Worm (Caenorhabditis elegans) whole organism, L1 larva: ENCODE results near the gene klp-19.

Source experiments
- C04F5.9 ChIP-seq: sonication (generic microtip); optimal IDR thresholded peaks from 2 replicates; lab custom pipeline; 2016; ENCODE audit warnings: missing genetic modification characterization, missing compliant biosample characterization
- C16A3.4 ChIP-seq: fragments of 150-350 bp; optimal IDR thresholded peaks from 2 replicates; lab custom pipeline; 2014; ENCODE audit warnings: missing biosample characterization, missing genetic modification characterization
- C34B4.2 ChIP-seq: sonication (generic microtip); optimal IDR thresholded peaks from 2 replicates; lab custom pipeline; 2017; ENCODE audit warnings: mild to moderate bottlenecking, missing genetic modification characterization, missing compliant biosample characterization
- Y116A8C.19 ChIP-seq: sonication (generic microtip); optimal IDR thresholded peaks from 2 replicates; lab custom pipeline; 2016; ENCODE audit warnings: missing compliant biosample characterization, missing genetic modification characterization, borderline replicate concordance
- aha-1 ChIP-seq: fragments of 150-350 bp; optimal IDR thresholded peaks from 2 replicates; lab custom pipeline; 2014; ENCODE audit warnings: missing biosample characterization, missing genetic modification characterization
- alr-1 ChIP-seq: fragments of 200-800 bp; sonication (Bioruptor generic); optimal IDR thresholded peaks from 2 replicates; lab custom pipeline; 2018; ENCODE audit warnings: borderline replicate concordance, mild to moderate bottlenecking, missing genetic modification characterization, missing compliant biosample characterization
- aly-2 ChIP-seq: fragments of 150-350 bp; optimal IDR thresholded peaks from 2 replicates; lab custom pipeline; 2014; ENCODE audit warnings: missing biosample characterization, missing genetic modification characterization
- ama-1 ChIP-seq: fragments of 150-350 bp; optimal IDR thresholded peaks from 2 replicates; lab custom pipeline; 2014
- ceh-8 ChIP-seq: fragments of 200-800 bp; sonication (Bioruptor generic); optimal IDR thresholded peaks from 2 replicates; lab custom pipeline; 2018; ENCODE audit warnings: mild to moderate bottlenecking, missing genetic modification characterization, moderate library complexity, missing compliant biosample characterization
- ceh-82 ChIP-seq, 3 experiments: fragments of 150-350 bp in 1 of 3; sonication (generic microtip) in 2 of 3; optimal IDR thresholded peaks; 2 replicates each; lab custom pipeline; 2014 to 2017; ENCODE audit warnings: missing biosample characterization in 3 of 3, missing genetic modification characterization in 3 of 3
- ceh-90 ChIP-seq: sonication (generic microtip); optimal IDR thresholded peaks from 2 replicates; lab custom pipeline; 2016; ENCODE audit warnings: missing genetic modification characterization, missing compliant biosample characterization
- dsc-1 ChIP-seq: sonication (generic microtip); optimal IDR thresholded peaks from 2 replicates; lab custom pipeline; 2016; ENCODE audit warnings: mild to moderate bottlenecking, missing genetic modification characterization, missing compliant biosample characterization
- efl-1 ChIP-seq, 4 experiments: fragments of 150-350 bp; optimal IDR thresholded peaks in 3 of 4; peaks in 1 of 4; 1 replicate in 1 of 4; 2 replicates in 3 of 4; lab custom pipeline; 2014; ENCODE audit warnings: missing biosample characterization in 2 of 4, missing genetic modification characterization in 2 of 4, missing genetic modification reagents in 2 of 4
- efl-3 ChIP-seq: fragments of 200-800 bp; sonication (Bioruptor generic); optimal IDR thresholded peaks from 2 replicates; lab custom pipeline; 2018; ENCODE audit warnings: mild to moderate bottlenecking, missing genetic modification characterization, missing compliant biosample characterization
- egl-13 ChIP-seq: sonication (generic microtip); optimal IDR thresholded peaks from 2 replicates; lab custom pipeline; 2016; ENCODE audit warnings: missing genotype, missing genetic modification reagents, missing genetic modification characterization, missing compliant biosample characterization
- egl-27 ChIP-seq, 2 experiments: fragments of 150-350 bp in 1 of 2; sonication (generic microtip); optimal IDR thresholded peaks; 3 replicates each; lab custom pipeline; 2017 to 2018; ENCODE audit warnings: missing biosample characterization in 2 of 2, missing genetic modification characterization in 2 of 2, missing genetic modification reagents in 2 of 2
- elt-2 ChIP-seq: sonication (generic microtip); optimal IDR thresholded peaks from 2 replicates; lab custom pipeline; 2016; ENCODE audit warnings: missing genetic modification characterization, mild to moderate bottlenecking, inconsistent platforms, missing compliant biosample characterization, missing genetic modification reagents
- elt-3 ChIP-seq, 6 experiments: fragments of 150-350 bp in 1 of 6; sonication (generic microtip); optimal IDR thresholded peaks; 2 replicates each; lab custom pipeline; 2017 to 2018; ENCODE audit warnings: missing biosample characterization in 6 of 6, missing genetic modification characterization in 6 of 6, inconsistent platforms in 1 of 6
- fkh-10 ChIP-seq: sonication (generic microtip); optimal IDR thresholded peaks from 2 replicates; lab custom pipeline; 2017; ENCODE audit warnings: missing biosample characterization, missing genetic modification reagents, missing genetic modification characterization
- grh-1 ChIP-seq: fragments of 200-800 bp; sonication (Bioruptor generic); IDR thresholded peaks from 2 replicates; pipeline ENCODE4 v1.3.6; 2022; ENCODE audit warnings: missing genetic modification reagents, missing genetic modification characterization, missing compliant biosample characterization
- hlh-4 ChIP-seq: sonication (generic microtip); optimal IDR thresholded peaks from 2 replicates; lab custom pipeline; 2016; ENCODE audit warnings: mild to moderate bottlenecking, missing genetic modification characterization, missing compliant biosample characterization
- hpl-2 ChIP-seq: fragments of 150-350 bp; optimal IDR thresholded peaks from 2 replicates; lab custom pipeline; 2014; ENCODE audit warnings: missing biosample characterization, missing genetic modification reagents, missing genetic modification characterization
- isw-1 ChIP-seq: fragments of 200-800 bp; sonication (Bioruptor generic); IDR thresholded peaks from 2 replicates; pipeline ENCODE4 v1.3.6; 2022; ENCODE audit warnings: missing genetic modification characterization, missing compliant biosample characterization
- lin-13 ChIP-seq: fragments of 150-350 bp; optimal IDR thresholded peaks from 2 replicates; lab custom pipeline; 2014; ENCODE audit warnings: missing biosample characterization, missing genetic modification reagents, missing genetic modification characterization
- lir-3 ChIP-seq: sonication (generic microtip); optimal IDR thresholded peaks from 2 replicates; lab custom pipeline; 2016; ENCODE audit warnings: mild to moderate bottlenecking, missing genetic modification characterization, moderate library complexity, missing compliant biosample characterization; ENCODE audit not compliant: poor library complexity
- lsy-2 ChIP-seq, 2 experiments: fragments of 150-350 bp; optimal IDR thresholded peaks; 2 replicates each; lab custom pipeline; 2014; ENCODE audit warnings: missing biosample characterization in 2 of 2, missing genetic modification characterization in 2 of 2
- mdl-1 ChIP-seq, 2 experiments: fragments of 150-350 bp; optimal IDR thresholded peaks; 2 replicates each; lab custom pipeline; 2014 to 2017; ENCODE audit warnings: missing biosample characterization in 2 of 2, missing genetic modification characterization in 2 of 2, inconsistent platforms in 1 of 2
- nhr-20 ChIP-seq: sonication (generic microtip); optimal IDR thresholded peaks from 2 replicates; lab custom pipeline; 2016; ENCODE audit warnings: mild to moderate bottlenecking, missing genetic modification characterization, missing compliant biosample characterization
- nhr-237 ChIP-seq: fragments of 150-350 bp; optimal IDR thresholded peaks from 2 replicates; lab custom pipeline; 2014; ENCODE audit warnings: missing biosample characterization, missing genetic modification characterization
- nhr-28 ChIP-seq: fragments of 150-350 bp; optimal IDR thresholded peaks from 2 replicates; lab custom pipeline; 2014; ENCODE audit warnings: missing biosample characterization, missing genetic modification characterization
- nhr-47 ChIP-seq: sonication (generic microtip); optimal IDR thresholded peaks from 2 replicates; lab custom pipeline; 2016; ENCODE audit warnings: mild to moderate bottlenecking, missing genetic modification characterization, moderate library complexity, missing compliant biosample characterization
- nhr-71 ChIP-seq: sonication (generic microtip); optimal IDR thresholded peaks from 2 replicates; lab custom pipeline; 2016; ENCODE audit warnings: mild to moderate bottlenecking, missing genetic modification characterization, moderate library complexity, missing compliant biosample characterization
- nhr-84 ChIP-seq: sonication (generic microtip); optimal IDR thresholded peaks from 2 replicates; lab custom pipeline; 2017; ENCODE audit warnings: missing biosample characterization, missing genetic modification characterization
- nhr-85 ChIP-seq: sonication (generic microtip); peaks from one replicate; lab custom pipeline; 2016; ENCODE audit warnings: missing genetic modification characterization, inconsistent platforms, missing compliant biosample characterization
- nhr-90 ChIP-seq: sonication (generic microtip); optimal IDR thresholded peaks from 2 replicates; lab custom pipeline; 2016; ENCODE audit warnings: mild to moderate bottlenecking, missing genetic modification characterization, missing compliant biosample characterization; ENCODE audit not compliant: poor library complexity
- pqm-1 ChIP-seq: sonication (generic microtip); optimal IDR thresholded peaks from 3 replicates; lab custom pipeline; 2017; ENCODE audit warnings: missing biosample characterization, missing genetic modification characterization
- rnt-1 ChIP-seq: sonication (generic microtip); optimal IDR thresholded peaks from 2 replicates; lab custom pipeline; 2016; ENCODE audit warnings: mild to moderate bottlenecking, missing genetic modification characterization, moderate library complexity, missing compliant biosample characterization
- skn-1 ChIP-seq: fragments of 150-350 bp; optimal IDR thresholded peaks from 2 replicates; lab custom pipeline; 2014; ENCODE audit warnings: missing biosample characterization, missing genetic modification characterization
- snu-23 ChIP-seq: sonication (generic microtip); optimal IDR thresholded peaks from 2 replicates; lab custom pipeline; 2016; ENCODE audit warnings: missing genetic modification characterization, missing compliant biosample characterization
- sptf-1 ChIP-seq: fragments of 150-350 bp; optimal IDR thresholded peaks from 2 replicates; lab custom pipeline; 2014; ENCODE audit warnings: missing biosample characterization, missing genetic modification characterization
- swsn-7 ChIP-seq: sonication (generic microtip); optimal IDR thresholded peaks from 2 replicates; lab custom pipeline; 2016; ENCODE audit warnings: missing genetic modification characterization, missing compliant biosample characterization
- tbx-2 ChIP-seq: sonication (generic microtip); optimal IDR thresholded peaks from 2 replicates; lab custom pipeline; 2016; ENCODE audit warnings: missing genetic modification characterization, missing compliant biosample characterization
- tlp-1 ChIP-seq: fragments of 150-350 bp; optimal IDR thresholded peaks from 2 replicates; lab custom pipeline; 2014; ENCODE audit warnings: missing biosample characterization, missing genetic modification characterization
- unc-130 ChIP-seq: fragments of 150-350 bp; optimal IDR thresholded peaks from 2 replicates; lab custom pipeline; 2017; ENCODE audit warnings: missing biosample characterization, missing genetic modification characterization, inconsistent platforms
- unc-62 ChIP-seq: fragments of 150-350 bp; optimal IDR thresholded peaks from 2 replicates; lab custom pipeline; 2014; ENCODE audit warnings: missing biosample characterization, missing genetic modification reagents, missing genetic modification characterization
- unc-86 ChIP-seq: sonication (generic microtip); optimal IDR thresholded peaks from 2 replicates; lab custom pipeline; 2016; ENCODE audit warnings: missing genetic modification characterization, missing compliant biosample characterization
- unc-98 ChIP-seq: fragments of 200-800 bp; sonication (Bioruptor generic); IDR thresholded peaks from 2 replicates; pipeline ENCODE4 v1.3.6; 2022; ENCODE audit warnings: missing genetic modification characterization, missing compliant biosample characterization
- vab-15 ChIP-seq: sonication (generic microtip); optimal IDR thresholded peaks from 2 replicates; lab custom pipeline; 2017; ENCODE audit warnings: missing genotype, mild to moderate bottlenecking, missing genetic modification characterization, missing compliant biosample characterization
- xbp-1 ChIP-seq: sonication (generic microtip); optimal IDR thresholded peaks from 2 replicates; lab custom pipeline; 2016; ENCODE audit warnings: missing genetic modification characterization, missing compliant biosample characterization
- zag-1 ChIP-seq: fragments of 150-350 bp; optimal IDR thresholded peaks from 2 replicates; lab custom pipeline; 2014; ENCODE audit warnings: missing biosample characterization, missing genetic modification characterization
- ztf-11 ChIP-seq, 2 experiments: sonication (generic microtip); optimal IDR thresholded peaks; 2 replicates each; lab custom pipeline; 2016 to 2017; ENCODE audit warnings: missing genetic modification characterization in 2 of 2, missing biosample characterization in 1 of 2, missing compliant biosample characterization in 1 of 2

Gene klp-19

DNA sequence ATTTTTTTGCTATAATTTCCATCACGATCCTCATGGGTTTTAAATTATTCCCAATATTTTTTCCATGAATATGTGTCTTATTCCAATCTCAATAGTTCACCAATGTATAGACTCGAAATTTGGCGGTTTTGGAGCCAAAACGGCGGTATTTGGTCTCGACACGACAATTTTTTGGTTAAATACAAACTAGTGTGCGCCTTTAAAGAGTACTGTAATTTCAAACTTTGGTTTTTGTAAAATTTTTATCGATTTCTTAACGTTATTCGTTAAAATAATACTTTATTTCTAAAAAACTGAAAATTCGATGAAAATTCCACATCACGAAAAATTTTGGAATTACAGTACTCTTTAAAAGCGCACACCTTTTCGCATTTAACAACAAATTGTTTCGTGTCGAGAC is 7.6 kb upstream of the klp-19 start:
- TF ChIP-seq zag-1 (tag; lab: Kevin White, UChicago) (no peak), C34B4.2 (no peak), mdl-1 (tag; optimal IDR thresholded peaks at IDR 0.05; lab: Kevin White, UChicago) (no peak), ceh-82 (tag; optimal IDR thresholded peaks at IDR 0.05; lab: Kevin White, UChicago) (no peak), ceh-90 (tag; lab: Kevin White, UChicago) (no peak), sptf-1 (no peak), tbx-2 (tag; lab: Kevin White, UChicago) (no peak), egl-27 (tag; optimal IDR thresholded peaks at IDR 0.05; lab: Kevin White, UChicago) (no peak), fkh-10 (no peak), C04F5.9 (tag; lab: Kevin White, UChicago) (no peak), hlh-4 (tag; lab: Kevin White, UChicago) (no peak), hpl-2 (no peak)

DNA sequence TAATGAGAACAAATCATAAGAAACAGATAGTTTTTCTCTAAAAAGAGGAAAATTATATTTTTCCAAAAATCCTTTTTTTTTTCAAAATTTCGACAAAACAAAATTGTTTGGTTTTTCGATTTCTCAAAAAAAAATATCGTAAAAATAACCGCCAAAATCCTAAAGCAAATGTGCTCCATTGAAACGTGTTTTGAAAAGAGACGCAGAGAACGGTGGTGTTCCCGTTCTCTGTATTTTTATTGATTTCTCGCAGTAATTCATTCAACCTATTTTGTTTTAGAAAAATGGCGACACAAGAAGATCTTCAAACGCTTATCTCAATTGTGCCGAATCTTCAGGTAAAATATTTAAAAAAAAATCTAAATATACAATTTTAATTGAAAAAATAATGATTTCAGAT is 6.7 kb upstream of the klp-19 start, which contains the start of gene Y43F4B.10:
Gene Y43F4B.10 (plus strand): TSS at position 281 of the 400 bp plus-strand sequence.
- TF ChIP-seq aly-2 (tag; lab: Kevin White, UChicago) (no peak), lir-3 (no peak), egl-13 (tag; lab: Kevin White, UChicago) (no peak), C04F5.9 (tag; lab: Kevin White, UChicago) (no peak), ztf-11 (tag; optimal IDR thresholded peaks at IDR 0.05; lab: Kevin White, UChicago) (no peak), swsn-7 (tag; lab: Kevin White, UChicago) (no peak), unc-62 (GFP tag; lab: Kevin White, UChicago) (no peak), aha-1 (tag; lab: Kevin White, UChicago) (no peak), nhr-71 (tag; lab: Kevin White, UChicago) (no peak), lsy-2 (tag; optimal IDR thresholded peaks at IDR 0.05; lab: Kevin White, UChicago) (peak in 1 of 2 experiments; percentile 64), nhr-47 (peak; percentile 28), grh-1 (GFP tag; lab: Robert Waterston, UW) (no peak), nhr-90 (tag; lab: Kevin White, UChicago) (no peak), nhr-85 (tag; lab: Kevin White, UChicago) (peak; percentile 1), C16A3.4 (no peak), unc-98 (no peak), tlp-1 (tag; lab: Kevin White, UChicago) (no peak), zag-1 (tag; lab: Kevin White, UChicago) (no peak), pqm-1 (tag; lab: Kevin White, UChicago) (no peak), skn-1 (tag; lab: Kevin White, UChicago) (no peak), nhr-237 (no peak), efl-1 (optimal IDR thresholded peaks at IDR 0.05; lab: Kevin White, UChicago) (peak; percentile 51 to 75), efl-1 (GFP tag; optimal IDR thresholded peaks at IDR 0.05 in 1 of 2; lab: Kevin White, UChicago) (peak; percentile 18 to 58), tbx-2 (tag; lab: Kevin White, UChicago) (no peak), unc-86 (tag; lab: Kevin White, UChicago) (no peak), vab-15 (tag; lab: Kevin White, UChicago) (no peak), alr-1 (tag; lab: Kevin White, UChicago) (no peak), lin-13 (GFP tag; lab: Kevin White, UChicago) (peak; percentile 7), rnt-1 (tag; lab: Kevin White, UChicago) (no peak), snu-23 (GFP tag; lab: Kevin White, UChicago) (peak; percentile 30), elt-2 (tag; lab: Kevin White, UChicago) (no peak), efl-3 (GFP tag; lab: Kevin White, UChicago) (no peak), nhr-20 (tag; lab: Kevin White, UChicago) (peak; percentile 6), nhr-28 (tag; lab: Kevin White, UChicago) (no peak), ama-1 (lab: Kevin White, UChicago) (no peak), fkh-10 (no peak), ceh-90 (tag; lab: Kevin White, UChicago) (no peak), dsc-1 (tag; lab: Kevin White, UChicago) (no peak), isw-1 (no peak), elt-3 (tag; optimal IDR thresholded peaks at IDR 0.05; lab: Kevin White, UChicago) (no peak), unc-130 (tag; lab: Kevin White, UChicago) (no peak), ceh-8 (GFP tag; lab: Kevin White, UChicago) (no peak), nhr-84 (tag; lab: Kevin White, UChicago) (no peak), xbp-1 (tag; lab: Kevin White, UChicago) (no peak), Y116A8C.19 (tag; lab: Kevin White, UChicago) (no peak)
